Fruit fly (Drosophila melanogaster): ENCODE data around the gene CG5567.

CG5567 gene

DNA sequence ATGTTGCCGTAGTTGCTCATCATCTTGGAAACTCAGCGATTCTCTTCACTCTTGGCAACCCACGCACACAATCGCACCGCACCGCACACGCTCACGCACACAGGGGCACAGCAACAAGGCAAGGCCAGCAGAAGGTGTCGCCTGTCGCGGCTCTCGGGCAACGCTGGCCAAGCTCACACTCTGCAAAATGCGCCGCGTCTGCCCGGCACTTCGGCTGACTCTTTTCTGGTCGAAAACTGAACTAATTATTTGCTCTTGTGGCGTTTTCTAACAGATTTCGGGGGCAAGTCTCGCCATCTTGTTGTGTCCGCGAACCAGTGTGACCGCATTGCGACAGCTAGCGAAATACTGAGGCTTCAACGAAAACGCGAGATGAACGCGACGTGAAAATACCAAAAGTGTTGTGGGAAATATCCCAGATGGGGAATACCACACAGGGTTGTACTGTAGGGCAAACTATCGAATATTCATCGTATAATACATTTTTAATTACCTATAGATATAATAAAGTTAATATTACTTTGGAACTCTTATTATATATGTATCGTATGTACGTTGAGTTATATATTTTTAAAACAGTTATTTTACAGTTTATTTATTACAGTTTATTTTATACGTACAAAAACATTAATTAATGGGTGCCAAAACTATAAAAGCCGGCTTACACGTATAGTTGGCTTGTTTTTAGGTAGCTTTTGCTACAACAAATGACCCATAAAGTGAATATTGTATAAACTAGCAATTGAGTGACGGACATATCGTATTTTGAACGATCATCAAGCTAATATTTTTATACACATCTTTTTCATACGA is 3.0 kb upstream of the CG5567 start, which contains the start of the genes MED19 and CG7430 (continued):
- TF ChIP-seq CG1024 (GFP tag; IDR thresholded peaks at IDR 0.05) (no peak), Sox100B (GFP tag; optimal IDR thresholded peaks at IDR 0.05) (no peak), ham (GFP tag; IDR thresholded peaks at IDR 0.05) (no peak), otp (GFP tag; IDR thresholded peaks at IDR 0.05) (no peak), CG17912 (GFP tag; optimal IDR thresholded peaks at IDR 0.05) (peak; percentile 31), CG9932 (GFP tag; IDR thresholded peaks at IDR 0.05) (peak; percentile 47), nau (GFP tag; optimal IDR thresholded peaks at IDR 0.05) (no peak), Dbx (GFP tag; IDR thresholded peaks at IDR 0.05) (no peak; the same call in 2 of the 3 replicates), CG15011 (GFP tag; optimal IDR thresholded peaks at IDR 0.05) (no peak), bowl (GFP tag; IDR thresholded peaks at IDR 0.05) (no peak), E2f2 (GFP tag; IDR thresholded peaks at IDR 0.05) (peak; percentile 32), gce (GFP tag; IDR thresholded peaks at IDR 0.05) (no peak), Awh (GFP tag; IDR thresholded peaks at IDR 0.05) (no peak), CG18476 (GFP tag; optimal IDR thresholded peaks at IDR 0.05) (no peak), CG12744 (GFP tag; optimal IDR thresholded peaks at IDR 0.05) (no peak), knrl (GFP tag; IDR thresholded peaks at IDR 0.05; ENCODE audit: partially characterized antibody) (peak; percentile 44; the same call in 2 of the 3 replicates), CG10979 (tag; optimal IDR thresholded peaks at IDR 0.05) (peak; percentile 27), CG13123 (GFP tag; optimal IDR thresholded peaks at IDR 0.05) (no peak), stc (GFP tag; IDR thresholded peaks at IDR 0.05) (no peak), CG16863 (GFP tag; optimal IDR thresholded peaks at IDR 0.05) (no peak), al (GFP tag; IDR thresholded peaks at IDR 0.05) (no peak), gfzf (GFP tag; optimal IDR thresholded peaks at IDR 0.05) (peak; percentile 87), da (GFP tag; optimal IDR thresholded peaks at IDR 0.05) (no peak), CG8388 (GFP tag; optimal IDR thresholded peaks at IDR 0.05) (no peak), CG17829 (tag; optimal IDR thresholded peaks at IDR 0.05) (peak; percentile 29), CG12236 (GFP tag; optimal IDR thresholded peaks at IDR 0.05) (no peak), CG17802 (tag; optimal IDR thresholded peaks at IDR 0.05) (no peak), CG33557 (GFP tag; optimal IDR thresholded peaks at IDR 0.05) (peak; percentile 21), CG4854 (GFP tag; optimal IDR thresholded peaks at IDR 0.05) (no peak), CG13424 (tag; optimal IDR thresholded peaks at IDR 0.05) (no peak), scrt (GFP tag; optimal IDR thresholded peaks at IDR 0.05) (no peak), wor (GFP tag; IDR thresholded peaks at IDR 0.05) (no peak), Ptx1 (GFP tag; IDR thresholded peaks at IDR 0.05) (peak; percentile 17; the same call in 1 of the 2 replicates), CoRest (tag; optimal IDR thresholded peaks at IDR 0.05) (peak; percentile 46), CG33213 (GFP tag; optimal IDR thresholded peaks at IDR 0.05) (peak; percentile 45), Stat92E (GFP tag; optimal IDR thresholded peaks at IDR 0.05) (peak in 1 of 3 experiments; percentile 14), BtbVII (GFP tag; optimal IDR thresholded peaks at IDR 0.05) (no peak), Hey (tag; optimal IDR thresholded peaks at IDR 0.05) (no peak), mam (GFP tag; optimal IDR thresholded peaks at IDR 0.05) (no peak), salm (tag; optimal IDR thresholded peaks at IDR 0.05) (peak; percentile 28), CG13296 (GFP tag; optimal IDR thresholded peaks at IDR 0.05) (peak; percentile 12), Neu2 (GFP tag; optimal IDR thresholded peaks at IDR 0.05; ENCODE audit: borderline replicate concordance) (no peak), Mes4 (GFP tag; optimal IDR thresholded peaks at IDR 0.05) (no peak), Dfd (GFP tag; optimal IDR thresholded peaks at IDR 0.05) (no peak), YL-1 (GFP tag; optimal IDR thresholded peaks at IDR 0.05) (peak; percentile 90), NFAT (GFP tag; IDR thresholded peaks at IDR 0.05) (peak; percentile 55), ara (GFP tag; IDR thresholded peaks at IDR 0.05) (no peak), yki (optimal IDR thresholded peaks at IDR 0.05) (no peak), Optix (GFP tag; IDR thresholded peaks at IDR 0.05) (no peak), CG14441 (GFP tag; IDR thresholded peaks at IDR 0.05) (no peak)
